Fruit fly (Drosophila melanogaster) whole organism: Measurements from ENCODE around the gene CG17721.

Source experiments
- CG8478 ChIP-seq: fragments of >200 bp; optimal IDR thresholded peaks from 2 replicates; lab custom pipeline; 2018; ENCODE audit warnings: inconsistent platforms
- Dll ChIP-seq: fragments of >200 bp; optimal IDR thresholded peaks from 2 replicates; lab custom pipeline; 2017
- pan ChIP-seq: fragments of >200 bp; optimal IDR thresholded peaks from 2 replicates; lab custom pipeline; 2017
- usp ChIP-seq: fragments of >200 bp; optimal IDR thresholded peaks from 2 replicates; lab custom pipeline; 2017; ENCODE audit warnings: missing biosample characterization, missing genetic modification characterization, mixed read lengths

DNA sequence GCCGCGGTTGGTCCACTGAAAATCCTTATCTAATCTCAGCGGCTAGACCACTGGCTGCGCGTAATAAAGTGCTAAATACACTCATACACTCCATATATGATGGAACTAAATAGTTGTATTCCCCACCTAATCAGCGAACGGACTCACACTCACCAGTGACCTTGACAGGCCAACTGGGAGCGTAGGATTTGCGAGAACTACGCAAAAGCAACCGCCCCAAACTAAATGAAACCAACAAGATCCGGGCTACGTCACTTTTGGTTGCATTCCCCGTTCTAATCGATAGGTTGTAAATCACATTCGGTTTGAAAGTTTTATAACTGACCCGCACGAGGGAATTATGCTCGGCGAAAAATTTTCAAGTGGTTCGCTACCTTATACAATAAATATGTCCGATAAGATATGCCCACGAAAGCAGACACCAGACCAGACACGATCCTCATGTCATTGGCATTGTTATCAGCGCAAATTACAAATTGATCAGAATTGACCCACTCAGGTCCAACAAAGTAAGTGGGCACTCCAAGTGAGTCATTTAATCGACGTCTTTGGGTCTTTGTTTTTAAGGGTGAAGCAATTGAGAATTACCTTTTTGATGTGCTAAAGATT is 35.6 kb upstream of the CG17721 start:
- no peak for TF ChIP-seq CG8478 (lab: Kevin White, UChicago)
- TF ChIP-seq Dll, result no peak
- no peak for TF ChIP-seq pan
- no peak for TF ChIP-seq usp (GFP tag; lab: Kevin White, UChicago)
